Worm (Caenorhabditis elegans): ENCODE measurements around the gene Y75B8A.32.
A peak's percentile ranks its signal among the peaks of the same experiment; 100 is the strongest.

Gene Y75B8A.32

DNA sequence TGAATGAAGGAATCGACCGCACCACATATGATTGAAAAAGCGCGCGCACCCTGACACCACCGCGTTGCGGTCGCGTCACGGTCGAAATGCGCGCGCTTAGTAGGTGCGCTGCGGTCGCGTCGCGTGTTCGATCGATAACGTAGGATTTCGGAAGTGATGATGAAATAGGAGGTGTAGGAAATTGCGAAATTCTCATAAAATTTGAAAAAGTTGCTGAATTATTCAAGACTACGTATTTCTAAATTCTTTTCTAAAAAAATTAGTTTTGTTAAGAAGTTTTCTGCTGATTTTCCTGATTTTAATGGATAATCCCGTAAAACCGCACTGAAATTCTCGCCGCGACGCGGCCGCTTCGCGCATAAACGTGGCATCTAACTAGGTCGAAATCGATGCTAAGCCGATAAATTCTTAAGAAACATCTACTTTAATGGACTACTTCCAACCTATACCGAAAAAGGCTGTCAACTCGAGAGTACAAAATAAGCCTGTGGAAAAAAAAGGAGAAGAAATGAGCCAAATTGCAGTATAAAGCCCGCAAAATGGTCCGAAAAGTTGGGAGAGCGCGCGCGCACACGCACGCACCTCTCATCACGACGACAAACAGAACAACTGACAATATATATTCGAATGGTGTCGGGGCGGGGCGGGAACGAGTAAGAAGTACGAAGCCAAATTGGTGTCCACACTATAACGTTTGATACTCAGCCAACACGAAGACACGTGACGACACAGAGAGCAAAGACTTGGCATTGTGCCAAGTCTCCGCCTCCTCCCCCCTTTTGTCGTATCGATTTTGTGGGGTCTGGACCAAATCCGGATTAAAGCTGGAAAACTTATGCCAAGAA lies 10.3 kb upstream of the Y75B8A.32 start, which contains the start of gene his-72 (continued):
- TF ChIP-seq alr-1 (tag; optimal IDR thresholded peaks at IDR 0.05): no peak
- no peak for TF ChIP-seq skn-1 (tag; optimal IDR thresholded peaks at IDR 0.05)

DNA sequence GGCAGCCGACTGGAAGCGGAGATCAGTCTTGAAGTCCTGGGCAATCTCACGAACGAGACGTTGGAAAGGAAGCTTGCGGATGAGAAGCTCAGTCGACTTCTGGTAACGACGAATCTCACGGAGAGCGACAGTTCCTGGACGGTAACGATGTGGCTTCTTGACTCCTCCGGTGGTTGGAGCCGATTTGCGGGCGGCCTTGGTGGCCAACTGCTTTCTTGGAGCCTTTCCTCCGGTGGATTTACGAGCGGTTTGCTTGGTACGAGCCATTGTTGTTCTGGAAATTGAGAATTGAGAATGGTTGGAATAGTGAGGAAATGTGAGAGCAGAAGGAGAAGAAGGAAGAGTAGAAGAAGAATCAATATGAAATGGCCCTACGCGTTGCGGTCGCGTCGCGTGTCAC lies 9.5 kb upstream of the Y75B8A.32 start:
- TF ChIP-seq ztf-4 (tag; optimal IDR thresholded peaks at IDR 0.05) (no peak), blmp-1 (tag; optimal IDR thresholded peaks at IDR 0.05; ENCODE audit: insufficient read depth) (no peak), ztf-11 (tag; optimal IDR thresholded peaks at IDR 0.05) (no peak), F13H6.1 (tag; optimal IDR thresholded peaks at IDR 0.05) (no peak), dmd-4 (tag; optimal IDR thresholded peaks at IDR 0.05) (no peak), lin-39 (tag; optimal IDR thresholded peaks at IDR 0.05) (no peak), ZK546.5 (tag; optimal IDR thresholded peaks at IDR 0.05) (no peak), mab-5 (tag; optimal IDR thresholded peaks at IDR 0.05) (no peak), nhr-11 (tag; optimal IDR thresholded peaks at IDR 0.05) (no peak), nhr-25 (tag; optimal IDR thresholded peaks at IDR 0.05) (no peak), lin-11 (tag; optimal IDR thresholded peaks at IDR 0.05) (no peak), unc-39 (tag; optimal IDR thresholded peaks at IDR 0.05) (no peak), snpc-4 (tag; optimal IDR thresholded peaks at IDR 0.05) (no peak)

DNA sequence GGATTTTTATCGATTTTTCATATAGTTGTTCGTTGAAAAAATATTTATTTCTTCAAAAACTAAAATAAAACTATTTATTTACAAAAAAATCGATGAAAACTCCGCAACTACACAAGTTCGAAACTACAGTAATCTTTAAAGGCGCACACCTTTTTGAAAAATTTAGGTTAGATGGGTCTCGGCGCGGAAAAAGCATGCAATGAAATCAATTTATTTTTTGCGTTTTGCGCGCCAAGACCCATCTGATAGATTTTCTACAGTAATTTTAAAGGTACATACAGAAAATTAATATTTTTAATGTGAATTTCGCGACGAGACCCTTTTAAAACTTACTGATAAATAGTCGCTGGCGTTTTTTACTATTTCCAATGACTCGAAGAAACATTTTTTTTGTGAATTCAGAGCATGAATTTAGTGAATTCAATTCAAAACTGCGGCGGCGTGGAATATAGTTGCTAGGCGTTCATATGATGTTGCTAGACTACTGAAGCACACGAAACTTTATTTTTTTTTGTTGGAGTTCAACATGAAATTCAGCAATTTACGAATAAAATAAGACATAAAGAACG lies 8.7 kb upstream of the Y75B8A.32 start, which contains the start of gene Y75B8A.33:
Gene Y75B8A.33 (minus strand): TSS at position 385 of the 569 bp plus-strand sequence.
- TF ChIP-seq sma-9 (GFP tag; optimal IDR thresholded peaks at IDR 0.05) (no peak), sma-9 (tag; optimal IDR thresholded peaks at IDR 0.05) (no peak), egl-27 (tag; optimal IDR thresholded peaks at IDR 0.05) (no peak), gmeb-1 (tag; optimal IDR thresholded peaks at IDR 0.05) (no peak), nhr-77 (tag; optimal IDR thresholded peaks at IDR 0.05) (no peak), nhr-237 (tag; optimal IDR thresholded peaks at IDR 0.05) (no peak), elt-1 (tag; optimal IDR thresholded peaks at IDR 0.05) (no peak), unc-39 (tag; optimal IDR thresholded peaks at IDR 0.05) (no peak), lin-13 (GFP tag; optimal IDR thresholded peaks at IDR 0.05) (peak; percentile 40), zag-1 (tag; optimal IDR thresholded peaks at IDR 0.05) (no peak), ama-1 (optimal IDR thresholded peaks at IDR 0.05) (peak; percentile 69), ZK546.5 (tag; optimal IDR thresholded peaks at IDR 0.05) (no peak), sem-4 (tag; optimal IDR thresholded peaks at IDR 0.05) (peak; percentile 23), dmd-4 (tag; optimal IDR thresholded peaks at IDR 0.05) (no peak), nhr-25 (tag; optimal IDR thresholded peaks at IDR 0.05) (no peak), lsy-2 (tag; optimal IDR thresholded peaks at IDR 0.05) (peak in 1 of 2 experiments; percentile 24), nhr-10 (tag; optimal IDR thresholded peaks at IDR 0.05) (no peak), unc-62 (GFP tag; optimal IDR thresholded peaks at IDR 0.05) (no peak), nhr-23 (tag; optimal IDR thresholded peaks at IDR 0.05) (no peak), lin-39 (tag; optimal IDR thresholded peaks at IDR 0.05) (no peak), blmp-1 (tag; optimal IDR thresholded peaks at IDR 0.05; ENCODE audit: insufficient read depth) (no peak), ceh-16 (tag; optimal IDR thresholded peaks at IDR 0.05) (no peak), aly-2 (tag; optimal IDR thresholded peaks at IDR 0.05) (no peak), ztf-11 (tag; optimal IDR thresholded peaks at IDR 0.05) (no peak)

DNA sequence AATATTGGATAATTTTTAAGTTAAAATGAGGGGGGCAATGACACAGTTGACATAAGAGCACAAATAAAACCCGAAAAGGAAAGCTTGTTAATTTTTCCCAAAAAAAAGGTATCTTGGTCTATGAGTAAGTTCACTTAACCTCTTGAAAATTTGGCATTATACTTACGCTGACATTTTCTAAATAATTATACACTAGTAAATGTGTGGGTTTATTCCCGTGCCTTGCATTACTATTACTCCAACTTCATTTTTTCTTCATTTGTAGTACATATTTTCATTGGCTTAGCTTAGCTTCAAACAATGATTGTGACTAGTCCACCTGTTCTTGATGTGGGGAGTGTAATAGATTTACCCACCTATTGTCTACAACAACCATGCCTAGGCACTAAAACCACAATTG lies 904 bp upstream of the Y75B8A.32 start, which contains the start of gene Y75B8A.34:
Gene Y75B8A.34 (plus strand): TSS at position 301 of the 400 bp plus-strand sequence.
- TF ChIP-seq ama-1 (optimal IDR thresholded peaks at IDR 0.05) (no peak), unc-55 (GFP tag; optimal IDR thresholded peaks at IDR 0.05) (no peak), ztf-1 (GFP tag; conservative IDR thresholded peaks at IDR 0.05) (no peak), ztf-11 (tag; optimal IDR thresholded peaks at IDR 0.05) (no peak), lin-13 (GFP tag; optimal IDR thresholded peaks at IDR 0.05) (no peak), nhr-129 (tag; optimal IDR thresholded peaks at IDR 0.05) (no peak), mab-5 (tag; optimal IDR thresholded peaks at IDR 0.05) (no peak), nhr-23 (tag; optimal IDR thresholded peaks at IDR 0.05) (no peak), ztf-4 (tag; optimal IDR thresholded peaks at IDR 0.05) (no peak), lin-39 (tag; optimal IDR thresholded peaks at IDR 0.05) (no peak), crh-2 (tag; optimal IDR thresholded peaks at IDR 0.05) (no peak), nhr-237 (tag; optimal IDR thresholded peaks at IDR 0.05) (no peak), blmp-1 (tag; optimal IDR thresholded peaks at IDR 0.05; ENCODE audit: insufficient read depth) (no peak)

Measured in whole organism, L2 larva.